Fruit fly (Drosophila melanogaster): Measurements from ENCODE around the gene ctp.

ctp gene

dm6 chrX:4666650-4667360 is 20.8 kb upstream of the ctp start, which contains the start of gene CG3009 (continued):
- TF ChIP-seq NC2β (GFP tag; optimal IDR thresholded peaks at IDR 0.05) (peak; percentile 95), CG9876 (GFP tag; optimal IDR thresholded peaks at IDR 0.05) (peak; percentile 96), dmrt99B (tag; optimal IDR thresholded peaks at IDR 0.05) (peak; percentile 98), Trl (optimal IDR thresholded peaks at IDR 0.05) (no peak), Trl (GFP tag; optimal IDR thresholded peaks at IDR 0.05) (peak; percentile 99), CG18619 (GFP tag; optimal IDR thresholded peaks at IDR 0.05) (peak; percentile 98), Ada2b (GFP tag; IDR thresholded peaks at IDR 0.05) (peak; percentile 98), gcm2 (GFP tag; optimal IDR thresholded peaks at IDR 0.05) (peak; percentile 95), CoRest (tag; optimal IDR thresholded peaks at IDR 0.05) (peak; percentile 97), fd3F (GFP tag; optimal IDR thresholded peaks at IDR 0.05) (peak; percentile 96), HHEX (GFP tag; optimal IDR thresholded peaks at IDR 0.05) (peak; percentile 99), CG3407 (GFP tag; optimal IDR thresholded peaks at IDR 0.05) (peak; percentile 92), CG10321 (GFP tag; IDR thresholded peaks at IDR 0.05) (peak; percentile 82), HmgZ (tag; optimal IDR thresholded peaks at IDR 0.05) (peak; percentile 99), p53 (GFP tag; optimal IDR thresholded peaks at IDR 0.05) (peak; percentile 94), CG3847 (GFP tag; IDR thresholded peaks at IDR 0.05) (peak; percentile 98), CG9932 (GFP tag; IDR thresholded peaks at IDR 0.05) (peak; percentile 99), CG8765 (GFP tag; IDR thresholded peaks at IDR 0.05) (peak; percentile 89)

- no peak for TF ChIP-seq CG6254 (GFP tag; optimal IDR thresholded peaks at IDR 0.05)
- no peak for TF ChIP-seq fd3F (GFP tag; optimal IDR thresholded peaks at IDR 0.05)
- TF ChIP-seq CG16779 (GFP tag; IDR thresholded peaks at IDR 0.05) = no peak
- TF ChIP-seq CG18599 (GFP tag; optimal IDR thresholded peaks at IDR 0.05) = no peak
- no peak for TF ChIP-seq fd102C (GFP tag; optimal IDR thresholded peaks at IDR 0.05)
- TF ChIP-seq CG2678 (tag; optimal IDR thresholded peaks at IDR 0.05) = no peak
- no peak for TF ChIP-seq Hmx (GFP tag; optimal IDR thresholded peaks at IDR 0.05)
- no peak for TF ChIP-seq D19B (GFP tag; optimal IDR thresholded peaks at IDR 0.05)
- TF ChIP-seq Camta (GFP tag; optimal IDR thresholded peaks at IDR 0.05) = no peak
- no peak for TF ChIP-seq Abd-B (GFP tag; optimal IDR thresholded peaks at IDR 0.05)
- no peak for TF ChIP-seq ewg (GFP tag; optimal IDR thresholded peaks at IDR 0.05)
- TF ChIP-seq jigr1 (GFP tag; IDR thresholded peaks at IDR 0.05) = no peak
- no peak for TF ChIP-seq CG31388 (GFP tag; optimal IDR thresholded peaks at IDR 0.05)
- TF ChIP-seq crol (GFP tag; IDR thresholded peaks at IDR 0.05) = peak; percentile 71
- no peak for TF ChIP-seq tll (GFP tag; optimal IDR thresholded peaks at IDR 0.05)
- no peak for TF ChIP-seq CrebB (tag; optimal IDR thresholded peaks at IDR 0.05)
- TF ChIP-seq Hmr (GFP tag; optimal IDR thresholded peaks at IDR 0.05) = no peak
- TF ChIP-seq NC2α (GFP tag; optimal IDR thresholded peaks at IDR 0.05) = no peak
- TF ChIP-seq CG12744 (GFP tag; optimal IDR thresholded peaks at IDR 0.05) = no peak
- no peak for TF ChIP-seq grn (GFP tag; optimal IDR thresholded peaks at IDR 0.05)
- TF ChIP-seq Neu2 (GFP tag; optimal IDR thresholded peaks at IDR 0.05; ENCODE audit: borderline replicate concordance) = no peak
- no peak for TF ChIP-seq Mad (GFP tag; optimal IDR thresholded peaks at IDR 0.05)
- no peak for TF ChIP-seq slp2 (GFP tag; optimal IDR thresholded peaks at IDR 0.05)
- no peak for TF ChIP-seq Sin3A (optimal IDR thresholded peaks at IDR 0.05)
- TF ChIP-seq zf30C (GFP tag; optimal IDR thresholded peaks at IDR 0.05) = peak; percentile 17
- peak; percentile 26 for TF ChIP-seq zfh2 (GFP tag; optimal IDR thresholded peaks at IDR 0.05)
- no peak for TF ChIP-seq Vsx1 (GFP tag; optimal IDR thresholded peaks at IDR 0.05)
- no peak for TF ChIP-seq sens-2 (GFP tag; IDR thresholded peaks at IDR 0.05)
- no peak for TF ChIP-seq CG10321 (GFP tag; IDR thresholded peaks at IDR 0.05)
- no peak for TF ChIP-seq Usf (GFP tag; optimal IDR thresholded peaks at IDR 0.05)
- no peak for TF ChIP-seq CG6654 (GFP tag; optimal IDR thresholded peaks at IDR 0.05)
- 0 out of 2 replicates have a peak, but pooled peaks have one; percentile 13 for TF ChIP-seq CG9932 (GFP tag; IDR thresholded peaks at IDR 0.05)
- no peak for TF ChIP-seq Hr3 (GFP tag; optimal IDR thresholded peaks at IDR 0.05)
- TF ChIP-seq usp (GFP tag; optimal IDR thresholded peaks at IDR 0.05) = no peak
- TF ChIP-seq CG32767 (GFP tag; IDR thresholded peaks at IDR 0.05) = no peak
These were observed 18.2 kb upstream of the ctp start for dm6 chrX:4669438-4669837.
